Fruit fly (Drosophila melanogaster) ovary, adult (tissue): ENCODE results near the gene Sras.
A peak's percentile ranks its signal among the peaks of the same experiment; 100 is the strongest.

Experiments used
- CG17801 ChIP-seq: fragments of 200-800 bp; optimal IDR thresholded peaks from 2 replicates; lab custom pipeline; 2019; ENCODE audit warnings: missing biosample characterization, mild to moderate bottlenecking, missing genetic modification characterization, moderate library complexity; ENCODE audit not compliant: partially characterized antibody

Gene Sras

dm6 chr3L:5603860-5604415 is 40.4 kb downstream of the Sras start, which contains the start of gene TM9SF3:
Gene TM9SF3 (minus strand): TSS chr3L:5603979.
- TF ChIP-seq CG17801: no peak

- TF ChIP-seq CG17801: no peak
These were observed 40.9 kb downstream of the Sras start, which contains the start of gene mthl2 for dm6 chr3L:5604490-5604889. Gene mthl2 (plus strand): TSS chr3L:5604790.

dm6 chr3L:5608128-5608527 is 44.6 kb downstream of the Sras start, which contains the start of gene Eaf6:
Gene Eaf6 (minus strand): TSS chr3L:5608300.
- no peak for TF ChIP-seq CG17801

dm6 chr3L:5608786-5609370 is 45.3 kb downstream of the Sras start:
- TF ChIP-seq CG17801: no peak

dm6 chr3L:5609493-5609892 is 45.9 kb downstream of the Sras start:
- TF ChIP-seq CG17801: no peak

dm6 chr3L:5610582-5610981 is 47.0 kb downstream of the Sras start:
- peak; percentile 7 for TF ChIP-seq CG17801

dm6 chr3L:5611732-5612250 is 48.2 kb downstream of the Sras start:
- no peak for TF ChIP-seq CG17801
